Worm (Caenorhabditis elegans) whole organism, L4 larva: ENCODE data around the gene C25F9.8.
A peak's percentile ranks its signal among the peaks of the same experiment; 100 is the strongest.

Experiments used
- D1046.2 ChIP-seq: fragments of 200-800 bp; sonication (Bioruptor generic); IDR thresholded peaks from 2 replicates; pipeline ENCODE4 v1.3.6; 2022; ENCODE audit warnings: missing genetic modification characterization, missing compliant biosample characterization
- F10B5.3 ChIP-seq: sonication (generic microtip); optimal IDR thresholded peaks from 2 replicates; lab custom pipeline; 2016; ENCODE audit warnings: mild to moderate bottlenecking, missing genetic modification characterization, missing compliant biosample characterization
- Y5F2A.4 ChIP-seq: fragments of 200-800 bp; sonication (Bioruptor generic); optimal IDR thresholded peaks from 2 replicates; lab custom pipeline; 2018; ENCODE audit warnings: mild to moderate bottlenecking, missing genetic modification characterization, missing compliant biosample characterization
- ZK546.5 ChIP-seq, 2 experiments: sonication (generic microtip); optimal IDR thresholded peaks; 2 replicates each; lab custom pipeline; 2017; ENCODE audit warnings: missing biosample characterization in 2 of 2, missing genetic modification characterization in 2 of 2
- aha-1 ChIP-seq: fragments of 150-350 bp; peaks from one replicate; lab custom pipeline; 2014; ENCODE audit warnings: missing biosample characterization, missing genetic modification characterization
- ceh-32 ChIP-seq: sonication (generic microtip); optimal IDR thresholded peaks from 2 replicates; lab custom pipeline; 2016; ENCODE audit warnings: mild to moderate bottlenecking, missing genetic modification characterization, missing compliant biosample characterization; ENCODE audit not compliant: poor library complexity
- ceh-82 ChIP-seq: sonication (generic microtip); optimal IDR thresholded peaks from 2 replicates; lab custom pipeline; 2017; ENCODE audit warnings: missing biosample characterization, missing genetic modification characterization
- daf-12 ChIP-seq: fragments of 150-350 bp; optimal IDR thresholded peaks from 2 replicates; lab custom pipeline; 2014; ENCODE audit warnings: missing biosample characterization, missing genetic modification reagents, missing genetic modification characterization
- daf-16 ChIP-seq, 3 experiments: sonication (generic microtip); optimal IDR thresholded peaks; 2 replicates each; lab custom pipeline; 2016 to 2017; ENCODE audit warnings: missing genetic modification characterization in 3 of 3, missing genetic modification reagents in 3 of 3, mild to moderate bottlenecking in 2 of 3, missing compliant biosample characterization in 2 of 3, missing biosample characterization in 1 of 3, moderate library complexity in 1 of 3
- daf-19 ChIP-seq: fragments of 200-800 bp; sonication (Bioruptor generic); conservative IDR thresholded peaks from 2 replicates; pipeline ENCODE4 v1.3.6; 2022; ENCODE audit warnings: missing genetic modification characterization, missing compliant biosample characterization
- daf-8 ChIP-seq: fragments of 200-800 bp; sonication (Bioruptor generic); IDR thresholded peaks from 2 replicates; pipeline ENCODE4 v1.3.6; 2022; ENCODE audit warnings: missing genetic modification characterization, missing compliant biosample characterization
- dmd-6 ChIP-seq: fragments of 200-800 bp; sonication (Bioruptor generic); IDR thresholded peaks from 2 replicates; pipeline ENCODE4 v1.3.6; 2022; ENCODE audit warnings: missing genetic modification reagents, missing genetic modification characterization, missing compliant biosample characterization
- dve-1 ChIP-seq: sonication (generic microtip); optimal IDR thresholded peaks from 2 replicates; lab custom pipeline; 2017; ENCODE audit warnings: antibody characterized with exemption, mild to moderate bottlenecking, missing genetic modification characterization, missing compliant biosample characterization; ENCODE audit not compliant: insufficient read depth
- gei-8 ChIP-seq: fragments of 200-800 bp; sonication (Bioruptor generic); optimal IDR thresholded peaks from 2 replicates; lab custom pipeline; 2018; ENCODE audit warnings: mild to moderate bottlenecking, missing genetic modification characterization, missing compliant biosample characterization
- hlh-30 ChIP-seq: sonication (generic microtip); optimal IDR thresholded peaks from 2 replicates; lab custom pipeline; 2017; ENCODE audit warnings: antibody characterized with exemption, mild to moderate bottlenecking, missing genetic modification characterization, missing compliant biosample characterization; ENCODE audit not compliant: insufficient read depth
- hmg-1.1 ChIP-seq: fragments of 200-800 bp; sonication (Bioruptor generic); IDR thresholded peaks from 2 replicates; pipeline ENCODE4 v1.3.6; 2022; ENCODE audit warnings: missing genetic modification reagents, missing genetic modification characterization, missing compliant biosample characterization
- jun-1 ChIP-seq: fragments of 150-350 bp; optimal IDR thresholded peaks from 2 replicates; lab custom pipeline; 2014; ENCODE audit warnings: missing biosample characterization, missing genetic modification reagents, missing genetic modification characterization
- lin-13 ChIP-seq: fragments of 150-350 bp; optimal IDR thresholded peaks from 2 replicates; lab custom pipeline; 2014; ENCODE audit warnings: missing biosample characterization, missing genetic modification reagents, missing genetic modification characterization
- lin-39 ChIP-seq: fragments of 150-350 bp; optimal IDR thresholded peaks from 2 replicates; lab custom pipeline; 2014; ENCODE audit warnings: missing biosample characterization, missing genetic modification reagents, missing genetic modification characterization
- lsy-2 ChIP-seq, 2 experiments: fragments of 150-350 bp in 1 of 2; sonication (generic microtip) in 1 of 2; optimal IDR thresholded peaks; 2 replicates each; lab custom pipeline; 2014 to 2017; ENCODE audit warnings: missing biosample characterization in 2 of 2, missing genetic modification characterization in 2 of 2
- madf-5 ChIP-seq, 2 experiments: fragments of 200-800 bp; sonication (Bioruptor generic); IDR thresholded peaks; 2 replicates each; pipeline ENCODE4 v1.3.6; 2022; ENCODE audit warnings: missing compliant biosample characterization in 2 of 2, missing genetic modification characterization in 2 of 2
- madf-9 ChIP-seq: fragments of 200-800 bp; sonication (Bioruptor generic); conservative IDR thresholded peaks from 2 replicates; pipeline ENCODE4 v1.3.6; 2022; ENCODE audit warnings: missing genetic modification reagents, missing genetic modification characterization, missing compliant biosample characterization
- mes-2 ChIP-seq: sonication (generic microtip); optimal IDR thresholded peaks from 2 replicates; lab custom pipeline; 2016; ENCODE audit warnings: missing genotype, mild to moderate bottlenecking, missing genetic modification characterization, missing compliant biosample characterization; ENCODE audit not compliant: poor library complexity, severe bottlenecking
- nhr-28 ChIP-seq: fragments of 150-350 bp; optimal IDR thresholded peaks from 2 replicates; lab custom pipeline; 2014; ENCODE audit warnings: missing biosample characterization, missing genetic modification characterization
- php-3 ChIP-seq: fragments of 200-800 bp; sonication (Bioruptor generic); IDR thresholded peaks from 2 replicates; pipeline ENCODE4 v1.3.6; 2022; ENCODE audit warnings: missing genetic modification reagents, missing genetic modification characterization, missing compliant biosample characterization
- pqm-1 ChIP-seq: sonication (generic microtip); optimal IDR thresholded peaks from 2 replicates; lab custom pipeline; 2017; ENCODE audit warnings: missing biosample characterization, missing genetic modification characterization
- rbr-2 ChIP-seq: sonication (generic microtip); optimal IDR thresholded peaks from 2 replicates; lab custom pipeline; 2016; ENCODE audit warnings: missing genotype, missing genetic modification characterization, missing compliant biosample characterization
- sdz-12 ChIP-seq: fragments of 200-800 bp; sonication (Bioruptor generic); optimal IDR thresholded peaks from 2 replicates; lab custom pipeline; 2018; ENCODE audit warnings: mild to moderate bottlenecking, missing genetic modification characterization, missing compliant biosample characterization
- set-16 ChIP-seq: fragments of 200-800 bp; sonication (Bioruptor generic); IDR thresholded peaks from 2 replicates; pipeline ENCODE4 v1.3.6; 2022; ENCODE audit warnings: missing genetic modification reagents, missing genetic modification characterization, missing compliant biosample characterization
- tag-97 ChIP-seq: fragments of 200-800 bp; sonication (Bioruptor generic); IDR thresholded peaks from 2 replicates; pipeline ENCODE4 v1.3.6; 2022; ENCODE audit warnings: missing genetic modification characterization, missing compliant biosample characterization
- zfp-2 ChIP-seq: sonication (generic microtip); optimal IDR thresholded peaks from 2 replicates; lab custom pipeline; 2016; ENCODE audit warnings: mild to moderate bottlenecking, missing genetic modification characterization, missing compliant biosample characterization

C25F9.8 gene

ce11 chrV:19443599-19443998 is 48.7 kb downstream of the C25F9.8 start:
- TF ChIP-seq F10B5.3 = no peak
- TF ChIP-seq php-3 (GFP tag; lab: Robert Waterston, UW) = no peak
- no peak for TF ChIP-seq mes-2 (tag; lab: Kevin White, UChicago)
- TF ChIP-seq ceh-32 = no peak
- no peak for TF ChIP-seq ZK546.5 (tag; optimal IDR thresholded peaks at IDR 0.05; lab: Kevin White, UChicago)
- TF ChIP-seq dve-1 (tag; lab: Kevin White, UChicago) = peak; percentile 27
- no peak for TF ChIP-seq Y5F2A.4 (GFP tag; lab: Kevin White, UChicago)
- peak in 1 of 2 experiments; percentile 4 for TF ChIP-seq lsy-2 (tag; optimal IDR thresholded peaks at IDR 0.05; lab: Kevin White, UChicago)
- no peak for TF ChIP-seq daf-16 (GFP tag; optimal IDR thresholded peaks at IDR 0.05; lab: Kevin White, UChicago)
- peak; percentile 72 for TF ChIP-seq daf-16 (tag; optimal IDR thresholded peaks at IDR 0.05; lab: Kevin White, UChicago)
- TF ChIP-seq nhr-28 = peak; percentile 34
- no peak for TF ChIP-seq zfp-2 (tag; lab: Kevin White, UChicago)
- no peak for TF ChIP-seq hmg-1.1 (GFP tag; lab: Robert Waterston, UW)
- TF ChIP-seq tag-97 (GFP tag; lab: Robert Waterston, UW) = no peak
- no peak for TF ChIP-seq gei-8 (GFP tag; lab: Kevin White, UChicago)
- no peak for TF ChIP-seq madf-9 (GFP tag; lab: Robert Waterston, UW)
- no peak for TF ChIP-seq lin-13 (GFP tag; lab: Kevin White, UChicago)
- no peak for TF ChIP-seq ceh-82
- no peak for TF ChIP-seq set-16 (GFP tag; lab: Robert Waterston, UW)
- no peak for TF ChIP-seq sdz-12 (GFP tag; lab: Kevin White, UChicago)
- TF ChIP-seq lin-39 (tag; lab: Kevin White, UChicago) = no peak
- no peak for TF ChIP-seq hlh-30 (tag; lab: Kevin White, UChicago)
- no peak for TF ChIP-seq daf-12
- TF ChIP-seq D1046.2 (GFP tag; lab: Robert Waterston, UW) = no peak
- no peak for TF ChIP-seq madf-5 (GFP tag; IDR thresholded peaks at IDR 0.05; lab: Robert Waterston, UW)
- TF ChIP-seq rbr-2 (tag; lab: Kevin White, UChicago) = no peak
- no peak for TF ChIP-seq aha-1 (tag; lab: Kevin White, UChicago)

ce11 chrV:19445442-19445841 is 50.6 kb downstream of the C25F9.8 start, which contains the start of gene M04C3.1:
Gene M04C3.1, minus strand, starts transcription at chrV:19445605.
- TF ChIP-seq jun-1 (tag; lab: Kevin White, UChicago) (no peak), daf-8 (GFP tag; lab: Robert Waterston, UW) (no peak), hlh-30 (tag; lab: Kevin White, UChicago) (peak; percentile 22), daf-19 (GFP tag; lab: Robert Waterston, UW) (no peak), nhr-28 (peak; percentile 49), lsy-2 (tag; optimal IDR thresholded peaks at IDR 0.05; lab: Kevin White, UChicago) (peak in 1 of 2 experiments; percentile 5), dve-1 (tag; lab: Kevin White, UChicago) (peak; percentile 66), php-3 (GFP tag; lab: Robert Waterston, UW) (peak; percentile 72), daf-16 (GFP tag; optimal IDR thresholded peaks at IDR 0.05; lab: Kevin White, UChicago) (no peak), daf-16 (tag; optimal IDR thresholded peaks at IDR 0.05; lab: Kevin White, UChicago) (peak; percentile 71), dmd-6 (GFP tag; lab: Robert Waterston, UW) (peak; percentile 27; the same call in 1 of the 2 replicates), pqm-1 (peak; percentile 79)
- TF ChIP-seq, all 104 proteins: peak for 8
